Worm (Caenorhabditis elegans) whole organism, L3 larva: Measurements from ENCODE around the gene ten-1.

Source experiments
- lin-39 ChIP-seq: fragments of 150-350 bp; optimal IDR thresholded peaks from 2 replicates; lab custom pipeline; 2018; ENCODE audit warnings: missing biosample characterization, missing genetic modification reagents, missing genetic modification characterization
- mdl-1 ChIP-seq: fragments of 150-350 bp; optimal IDR thresholded peaks from 2 replicates; lab custom pipeline; 2014; ENCODE audit warnings: missing biosample characterization, missing genetic modification characterization
- nfya-1 ChIP-seq: sonication (generic microtip); optimal IDR thresholded peaks from 2 replicates; lab custom pipeline; 2017; ENCODE audit warnings: missing genetic modification characterization, mild to moderate bottlenecking, missing compliant biosample characterization, antibody characterized with exemption, moderate library complexity; ENCODE audit not compliant: insufficient read depth
- nhr-12 ChIP-seq: fragments of 150-350 bp; optimal IDR thresholded peaks from 2 replicates; lab custom pipeline; 2014; ENCODE audit warnings: missing biosample characterization, missing genetic modification characterization
- nhr-237 ChIP-seq: fragments of 150-350 bp; optimal IDR thresholded peaks from 2 replicates; lab custom pipeline; 2014; ENCODE audit warnings: missing biosample characterization, missing genetic modification characterization
- nhr-28 ChIP-seq: fragments of 150-350 bp; optimal IDR thresholded peaks from 2 replicates; lab custom pipeline; 2014; ENCODE audit warnings: missing biosample characterization, missing genetic modification characterization
- nhr-43 ChIP-seq: sonication (generic microtip); optimal IDR thresholded peaks from 2 replicates; lab custom pipeline; 2016; ENCODE audit warnings: mild to moderate bottlenecking, missing genetic modification characterization, missing compliant biosample characterization; ENCODE audit not compliant: poor library complexity, severe bottlenecking
- pqm-1 ChIP-seq: fragments of 150-350 bp; optimal IDR thresholded peaks from 2 replicates; lab custom pipeline; 2017; ENCODE audit warnings: missing biosample characterization, missing genetic modification characterization, inconsistent platforms
- ztf-11 ChIP-seq: fragments of 150-350 bp; optimal IDR thresholded peaks from 2 replicates; lab custom pipeline; 2014; ENCODE audit warnings: missing biosample characterization, missing genetic modification characterization

- TF ChIP-seq mdl-1 (tag; lab: Kevin White, UChicago), result no peak
- no peak for TF ChIP-seq lin-39
- TF ChIP-seq nhr-28 (tag; lab: Kevin White, UChicago), result no peak
- no peak for TF ChIP-seq nhr-12 (tag; lab: Kevin White, UChicago)
- no peak for TF ChIP-seq ztf-11 (tag; lab: Kevin White, UChicago)
- no peak for TF ChIP-seq pqm-1 (tag; lab: Kevin White, UChicago)
- no peak for TF ChIP-seq nfya-1 (tag; lab: Kevin White, UChicago)
- no peak for TF ChIP-seq nhr-43 (tag; lab: Kevin White, UChicago)
- no peak for TF ChIP-seq nhr-237
Measured at ce11 chrIII:6820343-6820985, at the start of gene ten-1.
